Fruit fly (Drosophila melanogaster) whole organism, embryonic: Measurements from ENCODE around the gene CG14227.

ENCODE experiments used
- Bteb2 ChIP-seq: fragments of 200-800 bp; sonication (Bioruptor generic); optimal IDR thresholded peaks from 2 replicates; lab custom pipeline; 2016; ENCODE audit warnings: missing biosample characterization, missing genetic modification characterization
- CG10654 ChIP-seq: fragments of 200-800 bp; sonication (Bioruptor generic); optimal IDR thresholded peaks from 2 replicates; lab custom pipeline; 2016; ENCODE audit warnings: missing biosample characterization, missing genetic modification characterization
- CG11456 ChIP-seq: fragments of 200-800 bp; sonication (Bioruptor generic); IDR thresholded peaks from 3 replicates; pipeline ENCODE4 v1.3.6; 2022; ENCODE audit warnings: missing biosample characterization, missing genetic modification characterization
- CG12744 ChIP-seq: fragments of 200-800 bp; sonication (Bioruptor generic); optimal IDR thresholded peaks from 2 replicates; lab custom pipeline; 2016; ENCODE audit warnings: missing biosample characterization, missing genetic modification characterization
- CG13624 ChIP-seq: fragments of 200-800 bp; sonication (Bioruptor generic); optimal IDR thresholded peaks from 2 replicates; lab custom pipeline; 2016; ENCODE audit warnings: missing biosample characterization, missing genetic modification characterization
- CG13775 ChIP-seq: fragments of 200-800 bp; sonication (Bioruptor generic); optimal IDR thresholded peaks from 3 replicates; lab custom pipeline; 2017; ENCODE audit warnings: missing biosample characterization, mild to moderate bottlenecking, missing genetic modification characterization
- CG14710 ChIP-seq: fragments of 200-800 bp; sonication (Bioruptor generic); optimal IDR thresholded peaks from 3 replicates; lab custom pipeline; 2019; ENCODE audit warnings: missing biosample characterization, mild to moderate bottlenecking, missing genetic modification characterization, moderate library complexity
- CG14860 ChIP-seq: fragments of 200-800 bp; sonication (Bioruptor generic); IDR thresholded peaks from 3 replicates; pipeline ENCODE4 v1.3.6; 2022; ENCODE audit warnings: missing biosample characterization, missing genetic modification characterization; ENCODE audit not compliant: partially characterized antibody
- CG16779 ChIP-seq: fragments of 200-800 bp; sonication (Bioruptor generic); IDR thresholded peaks from 2 replicates; pipeline ENCODE4 v1.3.6; 2022; ENCODE audit warnings: missing biosample characterization, missing genetic modification characterization
- CG17829 ChIP-seq: fragments of 200-800 bp; optimal IDR thresholded peaks from 2 replicates; lab custom pipeline; 2019; ENCODE audit warnings: missing biosample characterization, mild to moderate bottlenecking, missing genetic modification characterization, moderate library complexity
- CG1792 ChIP-seq: fragments of 200-800 bp; sonication (Bioruptor generic); optimal IDR thresholded peaks from 2 replicates; lab custom pipeline; 2016; ENCODE audit warnings: missing biosample characterization, missing genetic modification characterization
- CG2678 ChIP-seq: fragments of 200-800 bp; sonication (Bioruptor generic); optimal IDR thresholded peaks from 3 replicates; lab custom pipeline; 2019; ENCODE audit warnings: missing biosample characterization, mild to moderate bottlenecking, missing genetic modification characterization, moderate library complexity
- CG30403 ChIP-seq: fragments of 200-800 bp; sonication (Bioruptor generic); optimal IDR thresholded peaks from 3 replicates; lab custom pipeline; 2016; ENCODE audit warnings: missing biosample characterization, missing genetic modification characterization
- CG31224 ChIP-seq: fragments of 200-800 bp; sonication (Bioruptor generic); IDR thresholded peaks from 2 replicates; pipeline ENCODE4 v1.3.6; 2022; ENCODE audit warnings: missing biosample characterization, missing genetic modification characterization
- CG32767 ChIP-seq: fragments of 200-800 bp; sonication (Bioruptor generic); IDR thresholded peaks from 2 replicates; pipeline ENCODE4 v1.3.6; 2022; ENCODE audit warnings: missing biosample characterization, missing genetic modification characterization
- CG33213 ChIP-seq: fragments of 200-800 bp; sonication (Bioruptor generic); optimal IDR thresholded peaks from 3 replicates; lab custom pipeline; 2016; ENCODE audit warnings: missing biosample characterization, missing genetic modification characterization
- CG33557 ChIP-seq: fragments of 200-800 bp; sonication (Bioruptor generic); optimal IDR thresholded peaks from 2 replicates; lab custom pipeline; 2019; ENCODE audit warnings: missing biosample characterization, mild to moderate bottlenecking, missing genetic modification characterization, moderate library complexity
- CG7357 ChIP-seq: fragments of 200-800 bp; sonication (Bioruptor generic); IDR thresholded peaks from 3 replicates; pipeline ENCODE4 v1.3.6; 2022; ENCODE audit warnings: missing biosample characterization, missing genetic modification characterization
- CG7372 ChIP-seq: fragments of 200-800 bp; sonication (Bioruptor generic); IDR thresholded peaks from 2 replicates; pipeline ENCODE4 v1.3.6; 2022; ENCODE audit warnings: missing biosample characterization, missing genetic modification characterization
- CG7745 ChIP-seq: fragments of 200-800 bp; sonication (Bioruptor generic); optimal IDR thresholded peaks from 2 replicates; lab custom pipeline; 2018; ENCODE audit warnings: missing biosample characterization, mild to moderate bottlenecking, missing genetic modification characterization, moderate library complexity
- CG7786 ChIP-seq: fragments of 200-800 bp; sonication (Bioruptor generic); optimal IDR thresholded peaks from 2 replicates; lab custom pipeline; 2016; ENCODE audit warnings: missing biosample characterization, missing genetic modification characterization
- CG8089 ChIP-seq: fragments of 200-800 bp; sonication (Bioruptor generic); optimal IDR thresholded peaks from 3 replicates; lab custom pipeline; 2016; ENCODE audit warnings: missing biosample characterization, missing genetic modification characterization
- CG8281 ChIP-seq: fragments of 200-800 bp; sonication (Bioruptor generic); optimal IDR thresholded peaks from 2 replicates; lab custom pipeline; 2018; ENCODE audit warnings: missing biosample characterization, mild to moderate bottlenecking, missing genetic modification characterization, moderate library complexity
- CG9932 ChIP-seq: fragments of 200-800 bp; sonication (Bioruptor generic); IDR thresholded peaks from 2 replicates; pipeline ENCODE4 v1.3.6; 2022; ENCODE audit warnings: missing biosample characterization, missing genetic modification characterization
- Dbx ChIP-seq: fragments of 200-800 bp; sonication (Bioruptor generic); IDR thresholded peaks from 3 replicates; pipeline ENCODE4 v1.3.6; 2022; ENCODE audit warnings: missing biosample characterization, missing genetic modification characterization
- Dfd ChIP-seq, 2 experiments: fragments of >200 bp; optimal IDR thresholded peaks; 2 replicates each; lab custom pipeline; 2017; ENCODE audit warnings: missing biosample characterization in 2 of 2, missing genetic modification characterization in 2 of 2
- Dll ChIP-seq: fragments of 200-800 bp; sonication (Bioruptor generic); IDR thresholded peaks from 4 replicates; pipeline ENCODE4 v1.3.6; 2022; ENCODE audit warnings: missing biosample characterization, missing genetic modification characterization; ENCODE audit not compliant: partially characterized antibody
- Dp ChIP-seq: fragments of 200-800 bp; sonication (Bioruptor generic); optimal IDR thresholded peaks from 2 replicates; lab custom pipeline; 2018; ENCODE audit warnings: missing biosample characterization, mild to moderate bottlenecking, missing genetic modification characterization, moderate library complexity
- Dref ChIP-seq: fragments of 200-800 bp; sonication (Bioruptor generic); IDR thresholded peaks from 2 replicates; pipeline ENCODE4 v1.3.6; 2022; ENCODE audit warnings: missing biosample characterization, missing genetic modification characterization
- E2f2 ChIP-seq: fragments of 200-800 bp; sonication (Bioruptor generic); IDR thresholded peaks from 2 replicates; pipeline ENCODE4 v1.3.6; 2022; ENCODE audit warnings: missing biosample characterization, missing genetic modification characterization
- Ets65A ChIP-seq: fragments of 200-800 bp; sonication (Bioruptor generic); peaks from one replicate; lab custom pipeline; 2016; ENCODE audit warnings: missing biosample characterization, missing genetic modification characterization
- HLH54F ChIP-seq: fragments of 200-800 bp; sonication (Bioruptor generic); optimal IDR thresholded peaks from 3 replicates; lab custom pipeline; 2016; ENCODE audit warnings: missing biosample characterization, missing genetic modification characterization
- HmgD ChIP-seq: fragments of 200-800 bp; sonication (Bioruptor generic); optimal IDR thresholded peaks from 3 replicates; lab custom pipeline; 2016; ENCODE audit warnings: missing biosample characterization, missing genetic modification characterization
- MTF-1 ChIP-seq: fragments of 200-800 bp; sonication (Bioruptor generic); optimal IDR thresholded peaks from 2 replicates; lab custom pipeline; 2018; ENCODE audit warnings: missing biosample characterization, mild to moderate bottlenecking, missing genetic modification characterization, borderline replicate concordance
- Rfx ChIP-seq: fragments of 200-800 bp; sonication (Bioruptor generic); IDR thresholded peaks from 2 replicates; pipeline ENCODE4 v1.3.6; 2022; ENCODE audit warnings: missing biosample characterization, missing genetic modification characterization
- Side ChIP-seq: fragments of 200-800 bp; sonication (Bioruptor generic); optimal IDR thresholded peaks from 2 replicates; lab custom pipeline; 2016; ENCODE audit warnings: missing biosample characterization, missing genetic modification characterization
- Trl ChIP-seq, 3 experiments: fragments of >200 bp in 2 of 3; fragments of 200-800 bp in 1 of 3; sonication (Bioruptor generic) in 1 of 3; optimal IDR thresholded peaks; 2 replicates in 1 of 3; 3 replicates in 2 of 3; lab custom pipeline; 2016 to 2017; ENCODE audit warnings: missing biosample characterization in 1 of 3, missing genetic modification characterization in 1 of 3
- al ChIP-seq: fragments of 200-800 bp; sonication (Bioruptor generic); IDR thresholded peaks from 2 replicates; pipeline ENCODE4 v1.3.6; 2022; ENCODE audit warnings: missing biosample characterization, missing genetic modification characterization
- ase ChIP-seq: fragments of 200-800 bp; sonication (Bioruptor generic); IDR thresholded peaks from 3 replicates; pipeline ENCODE4 v1.3.6; 2022; ENCODE audit warnings: missing biosample characterization, missing genetic modification characterization
- bigmax ChIP-seq: fragments of 200-800 bp; sonication (Bioruptor generic); optimal IDR thresholded peaks from 2 replicates; lab custom pipeline; 2018; ENCODE audit warnings: missing biosample characterization, mild to moderate bottlenecking, missing genetic modification characterization
- chm ChIP-seq: fragments of 200-800 bp; sonication (Bioruptor generic); IDR thresholded peaks from 2 replicates; pipeline ENCODE4 v1.3.6; 2022; ENCODE audit warnings: missing biosample characterization, missing genetic modification characterization
- insv ChIP-seq, 2 experiments: fragments of 200-800 bp; sonication (Bioruptor generic); optimal IDR thresholded peaks; 3 replicates each; lab custom pipeline; 2016 to 2018; ENCODE audit warnings: missing biosample characterization in 2 of 2, missing genetic modification characterization in 2 of 2
- ken ChIP-seq: fragments of 200-800 bp; sonication (Bioruptor generic); IDR thresholded peaks from 3 replicates; pipeline ENCODE4 v1.3.6; 2022; ENCODE audit warnings: missing biosample characterization, missing genetic modification characterization
- mam ChIP-seq: fragments of 200-800 bp; sonication (Bioruptor generic); optimal IDR thresholded peaks from 3 replicates; lab custom pipeline; 2016; ENCODE audit warnings: missing biosample characterization, missing genetic modification characterization
- nerfin-1 ChIP-seq: fragments of 200-800 bp; sonication (Bioruptor generic); optimal IDR thresholded peaks from 3 replicates; lab custom pipeline; 2019; ENCODE audit warnings: missing biosample characterization, mild to moderate bottlenecking, missing genetic modification characterization, moderate library complexity
- phol ChIP-seq: fragments of 200-800 bp; sonication (Bioruptor generic); optimal IDR thresholded peaks from 3 replicates; lab custom pipeline; 2018; ENCODE audit warnings: missing biosample characterization, mild to moderate bottlenecking, missing genetic modification characterization, moderate library complexity
- salm ChIP-seq: fragments of 200-800 bp; sonication (Bioruptor generic); optimal IDR thresholded peaks from 2 replicates; lab custom pipeline; 2018; ENCODE audit warnings: missing biosample characterization, mild to moderate bottlenecking, missing genetic modification characterization
- ssp ChIP-seq: fragments of 200-800 bp; sonication (Bioruptor generic); IDR thresholded peaks from 2 replicates; pipeline ENCODE4 v1.3.6; 2022; ENCODE audit warnings: missing biosample characterization, missing genetic modification characterization
- stwl ChIP-seq: fragments of 200-800 bp; sonication (Bioruptor generic); optimal IDR thresholded peaks from 3 replicates; lab custom pipeline; 2018; ENCODE audit warnings: missing biosample characterization, mild to moderate bottlenecking, missing genetic modification characterization, moderate library complexity
- sug ChIP-seq: fragments of 200-800 bp; optimal IDR thresholded peaks from 2 replicates; lab custom pipeline; 2019; ENCODE audit warnings: missing biosample characterization, mild to moderate bottlenecking, missing genetic modification characterization, moderate library complexity

The CG14227 gene

dm6 chrX:19642819-19643504 lies 45.8 kb downstream of the CG14227 start, which contains the start of the genes CG12237 and Sec61gamma (continued):
- TF ChIP-seq ssp (GFP tag; lab: Robert Waterston, UW): peak; percentile 30
- no peak for TF ChIP-seq bigmax
- peak; percentile 22 for TF ChIP-seq CG13624 (GFP tag; lab: Kevin White, UChicago)
- TF ChIP-seq CG17829: peak; percentile 49
- no peak for TF ChIP-seq CG12744
- no peak for TF ChIP-seq CG31224 (GFP tag; lab: Robert Waterston, UW)
- peak; percentile 44 for TF ChIP-seq sug (tag; lab: Kevin White, UChicago)
- TF ChIP-seq chm (GFP tag; lab: Robert Waterston, UW): peak; percentile 41; the same call in 1 of the 2 replicates
- peak; percentile 39 for TF ChIP-seq CG33213 (GFP tag; lab: Kevin White, UChicago)
- no peak for TF ChIP-seq CG30403 (GFP tag; lab: Kevin White, UChicago)
- TF ChIP-seq stwl (tag; lab: Kevin White, UChicago): peak; percentile 45
- peak; percentile 3 for TF ChIP-seq CG10654
- TF ChIP-seq MTF-1 (GFP tag; lab: Kevin White, UChicago): no peak
- peak; percentile 53; the same call in 1 of the 2 replicates for TF ChIP-seq CG9932 (GFP tag; lab: Robert Waterston, UW)
- no peak for TF ChIP-seq CG7357 (GFP tag; lab: Robert Waterston, UW)
- TF ChIP-seq CG2678 (tag; lab: Kevin White, UChicago): peak; percentile 33
- TF ChIP-seq mam: peak; percentile 37
- no peak for TF ChIP-seq ase
- no peak for TF ChIP-seq CG32767 (GFP tag; lab: Robert Waterston, UW)
- no peak for TF ChIP-seq CG1792 (GFP tag; lab: Kevin White, UChicago)
- TF ChIP-seq CG11456 (GFP tag; lab: Robert Waterston, UW): peak; percentile 62; the same call in 1 of the 3 replicates
- peak; percentile 0 for TF ChIP-seq Side (GFP tag; lab: Kevin White, UChicago)
- TF ChIP-seq Dbx (GFP tag; lab: Robert Waterston, UW): peak; percentile 53; the same call in 2 of the 3 replicates
- 0 out of 3 replicates have a peak, but pooled peaks have one; percentile 54 for TF ChIP-seq ken (GFP tag; lab: Robert Waterston, UW)
- peak; percentile 13 for TF ChIP-seq HmgD (GFP tag; lab: Kevin White, UChicago)
- TF ChIP-seq insv (GFP tag; optimal IDR thresholded peaks at IDR 0.05; lab: Kevin White, UChicago): peak in 1 of 2 experiments; percentile 89
- peak; percentile 5 for TF ChIP-seq CG13775 (GFP tag; lab: Kevin White, UChicago)
- no peak for TF ChIP-seq Dfd (GFP tag; optimal IDR thresholded peaks at IDR 0.05; lab: Kevin White, UChicago)
- peak; percentile 10 for TF ChIP-seq nerfin-1
- no peak for TF ChIP-seq HLH54F (GFP tag; lab: Kevin White, UChicago)
- no peak for TF ChIP-seq CG7372
- TF ChIP-seq E2f2 (GFP tag; lab: Robert Waterston, UW): peak; percentile 33; the same call in 1 of the 2 replicates
- peak; percentile 33 for TF ChIP-seq phol (tag; lab: Kevin White, UChicago)
- no peak for TF ChIP-seq CG16779
- no peak for TF ChIP-seq Dll
- peak; percentile 72 for TF ChIP-seq Rfx (GFP tag; lab: Robert Waterston, UW)
- TF ChIP-seq salm (tag; lab: Kevin White, UChicago): no peak
- TF ChIP-seq CG14710 (tag; lab: Kevin White, UChicago): peak; percentile 60
- no peak for TF ChIP-seq CG8281 (tag; lab: Kevin White, UChicago)
- TF ChIP-seq Ets65A (GFP tag; lab: Kevin White, UChicago): peak; percentile 59
- TF ChIP-seq al: no peak
- peak; percentile 50 for TF ChIP-seq Dref (GFP tag; lab: Robert Waterston, UW)
- TF ChIP-seq Trl (optimal IDR thresholded peaks at IDR 0.05; lab: Kevin White, UChicago): no peak
- TF ChIP-seq Trl (GFP tag; optimal IDR thresholded peaks at IDR 0.05; lab: Kevin White, UChicago): peak; percentile 18
- no peak for TF ChIP-seq CG7745 (tag; lab: Kevin White, UChicago)
- no peak for TF ChIP-seq CG8089 (GFP tag; lab: Kevin White, UChicago)
- peak; percentile 13 for TF ChIP-seq Bteb2 (GFP tag; lab: Kevin White, UChicago)
- TF ChIP-seq CG14860: no peak
- no peak for TF ChIP-seq CG33557 (GFP tag; lab: Kevin White, UChicago)
- peak; percentile 10 for TF ChIP-seq Dp (GFP tag; lab: Kevin White, UChicago)
- TF ChIP-seq CG7786 (GFP tag; lab: Kevin White, UChicago): no peak
